Fruit fly (Drosophila melanogaster) whole organism, prepupa: Measurements from ENCODE around the gene CG12795.

ENCODE experiments used
- CG10669 ChIP-seq: fragments of 200-800 bp; sonication (Bioruptor generic); optimal IDR thresholded peaks from 3 replicates; lab custom pipeline; 2018; ENCODE audit warnings: missing biosample characterization, mild to moderate bottlenecking, missing genetic modification characterization, moderate library complexity
- CG11762 ChIP-seq: fragments of 200-800 bp; sonication (Bioruptor generic); optimal IDR thresholded peaks from 3 replicates; lab custom pipeline; 2016; ENCODE audit warnings: missing biosample characterization, missing genetic modification characterization; ENCODE audit not compliant: insufficient read depth
- CG11902 ChIP-seq: fragments of 200-800 bp; sonication (Bioruptor generic); optimal IDR thresholded peaks from 3 replicates; lab custom pipeline; 2016; ENCODE audit warnings: missing biosample characterization, missing genetic modification characterization
- CG1621 ChIP-seq: fragments of 200-800 bp; sonication (Bioruptor generic); optimal IDR thresholded peaks from 3 replicates; lab custom pipeline; 2018; ENCODE audit warnings: missing biosample characterization, mild to moderate bottlenecking, missing genetic modification characterization
- CG3032 ChIP-seq: fragments of 200-800 bp; optimal IDR thresholded peaks from 2 replicates; lab custom pipeline; 2019; ENCODE audit warnings: missing biosample characterization, mild to moderate bottlenecking, missing genetic modification characterization, moderate library complexity
- CG3919 ChIP-seq: fragments of 200-800 bp; sonication (Bioruptor generic); optimal IDR thresholded peaks from 3 replicates; lab custom pipeline; 2016; ENCODE audit warnings: missing biosample characterization, missing genetic modification characterization
- CG4318 ChIP-seq: fragments of 200-800 bp; sonication (Bioruptor generic); optimal IDR thresholded peaks from 3 replicates; lab custom pipeline; 2017; ENCODE audit warnings: missing biosample characterization, mild to moderate bottlenecking, missing genetic modification characterization
- CG6276 ChIP-seq: fragments of 200-800 bp; sonication (Bioruptor generic); optimal IDR thresholded peaks from 2 replicates; lab custom pipeline; 2017; ENCODE audit warnings: missing biosample characterization, mild to moderate bottlenecking, missing genetic modification characterization
- CG6792 ChIP-seq: fragments of 200-800 bp; sonication (Bioruptor generic); optimal IDR thresholded peaks from 3 replicates; lab custom pipeline; 2016; ENCODE audit warnings: missing biosample characterization, missing genetic modification characterization
- CG6808 ChIP-seq: fragments of 200-800 bp; sonication (Bioruptor generic); optimal IDR thresholded peaks from 3 replicates; lab custom pipeline; 2017; ENCODE audit warnings: missing biosample characterization, missing genetic modification characterization, mild to moderate bottlenecking, moderate library complexity, missing genetic modification reagents
- CG6854 ChIP-seq: fragments of 200-800 bp; sonication (Bioruptor generic); optimal IDR thresholded peaks from 2 replicates; lab custom pipeline; 2017; ENCODE audit warnings: missing biosample characterization, mild to moderate bottlenecking, missing genetic modification characterization
- CG7368 ChIP-seq: fragments of 200-800 bp; sonication (Bioruptor generic); optimal IDR thresholded peaks from 3 replicates; lab custom pipeline; 2016; ENCODE audit warnings: missing biosample characterization, missing genetic modification characterization
- CG8119 ChIP-seq: fragments of 200-800 bp; sonication (Bioruptor generic); IDR thresholded peaks from 3 replicates; pipeline ENCODE4 v1.3.6; 2022; ENCODE audit warnings: missing biosample characterization, missing genetic modification characterization
- CG8632 ChIP-seq: fragments of 200-800 bp; sonication (Bioruptor generic); optimal IDR thresholded peaks from 3 replicates; lab custom pipeline; 2016; ENCODE audit warnings: missing biosample characterization, missing genetic modification characterization
- Eip78C ChIP-seq: fragments of 200-800 bp; sonication (Bioruptor generic); peaks from one replicate; lab custom pipeline; 2016; ENCODE audit warnings: missing biosample characterization, missing genetic modification characterization
- Eip93F ChIP-seq: fragments of 200-800 bp; sonication (Bioruptor generic); optimal IDR thresholded peaks from 2 replicates; lab custom pipeline; 2016; ENCODE audit warnings: missing biosample characterization, mild to moderate bottlenecking, missing genetic modification characterization
- Ets96B ChIP-seq: fragments of 200-800 bp; optimal IDR thresholded peaks from 2 replicates; lab custom pipeline; 2019; ENCODE audit warnings: missing biosample characterization, mild to moderate bottlenecking, missing genetic modification characterization, moderate library complexity
- Gug ChIP-seq: fragments of 200-800 bp; sonication (Bioruptor generic); IDR thresholded peaks from 2 replicates; pipeline ENCODE4 v1.3.6; 2022; ENCODE audit warnings: missing biosample characterization, missing genetic modification characterization
- Hr38 ChIP-seq: sonication (Bioruptor generic); optimal IDR thresholded peaks from 2 replicates; lab custom pipeline; 2016; ENCODE audit warnings: missing biosample characterization, missing genetic modification characterization
- Hr4 ChIP-seq: fragments of 200-800 bp; sonication (Bioruptor generic); optimal IDR thresholded peaks from 3 replicates; lab custom pipeline; 2016; ENCODE audit warnings: missing biosample characterization, missing genetic modification characterization
- Lpt ChIP-seq: fragments of 200-800 bp; sonication (Bioruptor generic); optimal IDR thresholded peaks from 3 replicates; lab custom pipeline; 2016; ENCODE audit warnings: missing biosample characterization, missing genetic modification characterization
- Met ChIP-seq: fragments of 200-800 bp; sonication (Bioruptor generic); optimal IDR thresholded peaks from 3 replicates; lab custom pipeline; 2016; ENCODE audit warnings: missing biosample characterization, missing genetic modification characterization
- Smox ChIP-seq: fragments of 200-800 bp; sonication (Bioruptor generic); optimal IDR thresholded peaks from 3 replicates; lab custom pipeline; 2016; ENCODE audit warnings: missing biosample characterization, missing genetic modification characterization
- Sox102F ChIP-seq: fragments of 200-800 bp; sonication (Bioruptor generic); optimal IDR thresholded peaks from 2 replicates; lab custom pipeline; 2016; ENCODE audit warnings: missing biosample characterization, mild to moderate bottlenecking, missing genetic modification characterization
- Sox15 ChIP-seq: fragments of 200-800 bp; sonication (Bioruptor generic); optimal IDR thresholded peaks from 3 replicates; lab custom pipeline; 2016; ENCODE audit warnings: missing biosample characterization, missing genetic modification characterization
- achi ChIP-seq: fragments of 200-800 bp; sonication (Bioruptor generic); optimal IDR thresholded peaks from 3 replicates; lab custom pipeline; 2016; ENCODE audit warnings: missing biosample characterization, missing genetic modification characterization
- acj6 ChIP-seq: fragments of 200-800 bp; sonication (Bioruptor generic); optimal IDR thresholded peaks from 3 replicates; lab custom pipeline; 2016; ENCODE audit warnings: missing biosample characterization, missing genetic modification characterization
- cyc ChIP-seq: fragments of 200-800 bp; sonication (Bioruptor generic); optimal IDR thresholded peaks from 3 replicates; lab custom pipeline; 2016; ENCODE audit warnings: missing biosample characterization, missing genetic modification characterization
- dac ChIP-seq: fragments of 200-800 bp; sonication (Bioruptor generic); optimal IDR thresholded peaks from 2 replicates; lab custom pipeline; 2017; ENCODE audit warnings: missing biosample characterization, mild to moderate bottlenecking, missing genetic modification characterization
- eg ChIP-seq: fragments of 200-800 bp; sonication (Bioruptor generic); IDR thresholded peaks from 3 replicates; pipeline ENCODE4 v1.3.6; 2022; ENCODE audit warnings: missing biosample characterization, missing genetic modification characterization
- esn ChIP-seq: fragments of 200-800 bp; sonication (Bioruptor generic); optimal IDR thresholded peaks from 2 replicates; lab custom pipeline; 2016; ENCODE audit warnings: missing biosample characterization, mild to moderate bottlenecking, missing genetic modification characterization, moderate library complexity
- fd59A ChIP-seq: fragments of 200-800 bp; sonication (Bioruptor generic); optimal IDR thresholded peaks from 2 replicates; lab custom pipeline; 2017; ENCODE audit warnings: missing biosample characterization, mild to moderate bottlenecking, missing genetic modification characterization, missing genetic modification reagents
- fd85E ChIP-seq: fragments of 200-800 bp; sonication (Bioruptor generic); optimal IDR thresholded peaks from 3 replicates; lab custom pipeline; 2016; ENCODE audit warnings: missing biosample characterization, missing genetic modification characterization
- fkh ChIP-seq: fragments of 200-800 bp; sonication (Bioruptor generic); optimal IDR thresholded peaks from 3 replicates; lab custom pipeline; 2017; ENCODE audit warnings: missing biosample characterization, mild to moderate bottlenecking, missing genetic modification characterization, moderate library complexity
- net ChIP-seq: fragments of 200-800 bp; sonication (Bioruptor generic); optimal IDR thresholded peaks from 3 replicates; lab custom pipeline; 2016; ENCODE audit warnings: missing biosample characterization, missing genetic modification characterization
- pdm3 ChIP-seq: fragments of 200-800 bp; sonication (Bioruptor generic); optimal IDR thresholded peaks from 3 replicates; lab custom pipeline; 2016; ENCODE audit warnings: missing biosample characterization, missing genetic modification characterization
- salr ChIP-seq, 2 experiments: fragments of 200-800 bp; sonication (Bioruptor generic); optimal IDR thresholded peaks; 3 replicates each; lab custom pipeline; 2016 to 2018; ENCODE audit warnings: missing biosample characterization in 2 of 2, missing genetic modification characterization in 2 of 2, mild to moderate bottlenecking in 1 of 2
- svp ChIP-seq: fragments of 200-800 bp; sonication (Bioruptor generic); peaks from one replicate; lab custom pipeline; 2016; ENCODE audit warnings: missing biosample characterization, missing genetic modification characterization
- topi ChIP-seq: fragments of 200-800 bp; sonication (Bioruptor generic); optimal IDR thresholded peaks from 3 replicates; lab custom pipeline; 2016; ENCODE audit warnings: missing biosample characterization, missing genetic modification characterization
- vri ChIP-seq: fragments of 200-800 bp; sonication (Bioruptor generic); optimal IDR thresholded peaks from 3 replicates; lab custom pipeline; 2016; ENCODE audit warnings: missing biosample characterization, mild to moderate bottlenecking, missing genetic modification characterization

Gene CG12795

dm6 chr2L:3478034-3478880 lies 26.0 kb downstream of the CG12795 start, which contains the start of gene Thor (continued):
- TF ChIP-seq CG7368 (GFP tag; lab: Kevin White, UChicago) = peak; percentile 34
- TF ChIP-seq CG6792 (GFP tag; lab: Kevin White, UChicago) = peak; percentile 39
- TF ChIP-seq fd59A (GFP tag; lab: Kevin White, UChicago) = no peak
- no peak for TF ChIP-seq Gug (GFP tag; lab: Robert Waterston, UW)
- TF ChIP-seq CG1621 (tag; lab: Kevin White, UChicago) = peak; percentile 7
- TF ChIP-seq CG4318 (GFP tag; lab: Kevin White, UChicago) = no peak
- peak; percentile 38 for TF ChIP-seq fd85E (GFP tag; lab: Kevin White, UChicago)
- no peak for TF ChIP-seq Sox15 (GFP tag; lab: Kevin White, UChicago)
- peak; percentile 43 for TF ChIP-seq topi (GFP tag; lab: Kevin White, UChicago)
- TF ChIP-seq Eip93F (GFP tag; lab: Kevin White, UChicago) = no peak

dm6 chr2L:3479697-3480442 lies 27.6 kb downstream of the CG12795 start:
- TF ChIP-seq CG1621 (tag; lab: Kevin White, UChicago) = no peak
- no peak for TF ChIP-seq CG10669 (GFP tag; lab: Kevin White, UChicago)
- no peak for TF ChIP-seq fd85E (GFP tag; lab: Kevin White, UChicago)
- peak; percentile 46 for TF ChIP-seq vri (GFP tag; lab: Kevin White, UChicago)
- no peak for TF ChIP-seq CG6276 (GFP tag; lab: Kevin White, UChicago)
- TF ChIP-seq CG11902 (GFP tag; lab: Kevin White, UChicago) = no peak
- TF ChIP-seq net (GFP tag; lab: Kevin White, UChicago) = no peak
- TF ChIP-seq fkh = peak; percentile 12
- no peak for TF ChIP-seq CG6854 (GFP tag; lab: Kevin White, UChicago)
- peak; percentile 50 for TF ChIP-seq svp
- no peak for TF ChIP-seq Hr4 (GFP tag; lab: Kevin White, UChicago)
- no peak for TF ChIP-seq CG11762

dm6 chr2L:3480443-3480839 lies 28.2 kb downstream of the CG12795 start:
- TF ChIP-seq CG10669 (GFP tag; lab: Kevin White, UChicago) (no peak), salr (GFP tag; optimal IDR thresholded peaks at IDR 0.05; lab: Kevin White, UChicago) (no peak), CG3032 (tag; lab: Kevin White, UChicago) (no peak), Eip78C (GFP tag; lab: Kevin White, UChicago) (peak; percentile 41), Sox15 (GFP tag; lab: Kevin White, UChicago) (no peak), Eip93F (GFP tag; lab: Kevin White, UChicago) (no peak), esn (GFP tag; lab: Kevin White, UChicago) (peak; percentile 8), cyc (GFP tag; lab: Kevin White, UChicago) (no peak), acj6 (GFP tag; lab: Kevin White, UChicago) (no peak), fd59A (GFP tag; lab: Kevin White, UChicago) (no peak), CG6854 (GFP tag; lab: Kevin White, UChicago) (no peak), pdm3 (GFP tag; lab: Kevin White, UChicago) (peak; percentile 21), CG8119 (no peak), Met (no peak), svp (peak; percentile 55)

dm6 chr2L:3482037-3482436 lies 29.8 kb downstream of the CG12795 start:
- no peak for TF ChIP-seq Ets96B
- TF ChIP-seq Smox (GFP tag; lab: Kevin White, UChicago) = no peak
- TF ChIP-seq CG10669 (GFP tag; lab: Kevin White, UChicago) = no peak
- TF ChIP-seq Lpt (GFP tag; lab: Kevin White, UChicago) = peak; percentile 17
- no peak for TF ChIP-seq fd59A (GFP tag; lab: Kevin White, UChicago)
- TF ChIP-seq CG6808 (GFP tag; lab: Kevin White, UChicago) = no peak
- peak; percentile 39 for TF ChIP-seq CG11762
- no peak for TF ChIP-seq CG6854 (GFP tag; lab: Kevin White, UChicago)
- peak; percentile 78 for TF ChIP-seq CG6276 (GFP tag; lab: Kevin White, UChicago)
- peak; percentile 13 for TF ChIP-seq CG3919 (GFP tag; lab: Kevin White, UChicago)
- TF ChIP-seq net (GFP tag; lab: Kevin White, UChicago) = peak; percentile 26
- TF ChIP-seq vri (GFP tag; lab: Kevin White, UChicago) = no peak
- TF ChIP-seq Eip78C (GFP tag; lab: Kevin White, UChicago) = peak; percentile 81
- TF ChIP-seq eg (GFP tag; lab: Robert Waterston, UW) = peak; percentile 85
- TF ChIP-seq CG8632 (GFP tag; lab: Kevin White, UChicago) = no peak
- peak; percentile 52 for TF ChIP-seq pdm3 (GFP tag; lab: Kevin White, UChicago)
- TF ChIP-seq salr (GFP tag; optimal IDR thresholded peaks at IDR 0.05; lab: Kevin White, UChicago) = no peak
- TF ChIP-seq Sox102F (GFP tag; lab: Kevin White, UChicago) = no peak
- no peak for TF ChIP-seq Hr38
- peak; percentile 0 for TF ChIP-seq topi (GFP tag; lab: Kevin White, UChicago)
- peak; percentile 35 for TF ChIP-seq achi (GFP tag; lab: Kevin White, UChicago)
- peak; percentile 51 for TF ChIP-seq dac (GFP tag; lab: Kevin White, UChicago)
- no peak for TF ChIP-seq CG7368 (GFP tag; lab: Kevin White, UChicago)
- peak; percentile 53; the same call in 1 of the 2 replicates for TF ChIP-seq Gug (GFP tag; lab: Robert Waterston, UW)
